Worm (Caenorhabditis elegans): Measurements from ENCODE around the gene C04C3.14.
"Not testable (repeated sequence)": the region's sequence is repeated elsewhere in the genome, so short reads cannot be mapped to it uniquely, and the experiment has no call there.

ce11 chrIV:3433387-3433786 is 37.7 kb downstream of the C04C3.14 start, which contains the start of gene C04C3.7:
- TF ChIP-seq F13C5.2, ceh-36 (tag; optimal IDR thresholded peaks at IDR 0.05): not testable (repeated sequence)

Measured in whole organism, early embryonic.